Worm (Caenorhabditis elegans): Measurements from ENCODE around the gene sru-23.

DNA sequence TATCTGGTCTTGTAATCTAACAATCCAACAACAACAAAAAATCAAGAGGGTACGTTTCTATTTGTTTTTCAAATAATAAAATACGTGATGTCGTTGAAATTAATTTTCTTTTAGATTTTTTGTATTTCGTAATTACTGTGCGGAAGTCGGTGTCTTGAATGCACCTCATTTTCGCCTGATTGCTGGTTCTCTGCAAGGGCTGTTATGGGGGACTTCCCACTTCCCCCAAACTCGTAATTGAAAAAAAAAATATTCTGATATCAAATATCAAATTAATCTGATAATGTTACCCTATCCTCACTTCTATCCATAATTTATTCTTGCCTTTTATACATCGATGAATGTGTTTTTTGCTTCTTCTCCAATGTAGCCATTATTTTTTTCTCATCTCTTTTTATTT lies 15.7 kb upstream of the sru-23 start, which contains the start of gene F36G9.15:
- no peak for TF ChIP-seq ztf-11 (tag; optimal IDR thresholded peaks at IDR 0.05)
- TF ChIP-seq nhr-12 (tag; optimal IDR thresholded peaks at IDR 0.05), result no peak
- TF ChIP-seq elt-3 (tag; optimal IDR thresholded peaks at IDR 0.05), result no peak
- TF ChIP-seq unc-62 (GFP tag; optimal IDR thresholded peaks at IDR 0.05), result no peak
- no peak for TF ChIP-seq lin-39 (tag; optimal IDR thresholded peaks at IDR 0.05)
- TF ChIP-seq elt-1 (tag; optimal IDR thresholded peaks at IDR 0.05), result no peak
- no peak for TF ChIP-seq egl-27 (tag; optimal IDR thresholded peaks at IDR 0.05)
- no peak for TF ChIP-seq zag-1 (tag; optimal IDR thresholded peaks at IDR 0.05)
- no peak for TF ChIP-seq nhr-11 (tag; optimal IDR thresholded peaks at IDR 0.05)
- no peak for TF ChIP-seq sma-9 (GFP tag; optimal IDR thresholded peaks at IDR 0.05)
- no peak for TF ChIP-seq sma-9 (tag; optimal IDR thresholded peaks at IDR 0.05)
- TF ChIP-seq ama-1 (optimal IDR thresholded peaks at IDR 0.05), result no peak
- TF ChIP-seq ztf-4 (tag; optimal IDR thresholded peaks at IDR 0.05), result no peak
- TF ChIP-seq skn-1 (tag; optimal IDR thresholded peaks at IDR 0.05), result no peak

Measured in whole organism, L2 larva.